Fruit fly (Drosophila melanogaster): Measurements from ENCODE around the gene CG8132.
A peak's percentile ranks its signal among the peaks of the same experiment; 100 is the strongest.

Gene CG8132

DNA sequence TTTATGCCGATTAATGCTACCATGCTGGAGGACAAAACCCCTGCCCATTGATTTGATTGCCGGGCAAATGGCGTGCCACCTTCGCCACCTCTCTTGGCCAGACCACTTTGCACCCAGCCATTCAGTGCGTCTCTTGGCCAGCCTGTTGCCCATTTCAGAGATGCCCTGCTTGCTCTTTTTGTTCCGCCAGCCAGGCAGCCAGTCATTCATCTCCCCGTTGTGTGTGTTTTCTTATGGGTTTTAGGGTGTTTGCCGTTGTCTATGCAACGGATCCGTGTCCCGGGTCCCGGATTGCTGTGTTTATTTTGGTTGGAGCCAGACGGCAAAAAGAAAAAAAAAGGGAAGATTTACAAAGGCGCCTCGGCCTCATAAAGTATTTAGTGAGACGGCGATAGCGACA lies 5.3 kb upstream of the CG8132 start:
- TF ChIP-seq HLH3B (GFP tag; IDR thresholded peaks at IDR 0.05) (no peak), CG17359 (tag; optimal IDR thresholded peaks at IDR 0.05) (no peak), CG12744 (GFP tag; optimal IDR thresholded peaks at IDR 0.05) (no peak), stc (GFP tag; IDR thresholded peaks at IDR 0.05) (no peak), ttk (GFP tag; IDR thresholded peaks at IDR 0.05) (no peak), dan (GFP tag; IDR thresholded peaks at IDR 0.05) (no peak), CG10543 (GFP tag; optimal IDR thresholded peaks at IDR 0.05) (no peak), CG10267 (tag; optimal IDR thresholded peaks at IDR 0.05) (no peak), kni (GFP tag; optimal IDR thresholded peaks at IDR 0.05) (no peak), mirr (GFP tag; optimal IDR thresholded peaks at IDR 0.05) (no peak), nau (GFP tag; optimal IDR thresholded peaks at IDR 0.05) (no peak), sr (GFP tag; IDR thresholded peaks at IDR 0.05) (no peak), ase (GFP tag; IDR thresholded peaks at IDR 0.05) (no peak), esg (GFP tag; conservative IDR thresholded peaks at IDR 0.05) (no peak), CkIIα-i1 (GFP tag; IDR thresholded peaks at IDR 0.05) (no peak), sens (GFP tag) (peak; percentile 48), scrt (GFP tag; optimal IDR thresholded peaks at IDR 0.05) (peak; percentile 53), B-H1 (GFP tag; IDR thresholded peaks at IDR 0.05) (no peak), CG15514 (GFP tag; optimal IDR thresholded peaks at IDR 0.05) (no peak), gce (GFP tag; IDR thresholded peaks at IDR 0.05) (no peak), CG2678 (tag; optimal IDR thresholded peaks at IDR 0.05) (no peak), lmd (GFP tag; IDR thresholded peaks at IDR 0.05) (no peak), D19A (tag; optimal IDR thresholded peaks at IDR 0.05) (peak; percentile 11), CG13624 (GFP tag; optimal IDR thresholded peaks at IDR 0.05) (no peak), crol (GFP tag; IDR thresholded peaks at IDR 0.05) (no peak), CG11504 (tag; optimal IDR thresholded peaks at IDR 0.05) (no peak), lab (GFP tag; optimal IDR thresholded peaks at IDR 0.05) (no peak), Med (GFP tag) (peak; percentile 69), Oaz (GFP tag; IDR thresholded peaks at IDR 0.05) (no peak), ranshi (GFP tag; IDR thresholded peaks at IDR 0.05) (no peak), CG34224 (GFP tag; IDR thresholded peaks at IDR 0.05; ENCODE audit: partially characterized antibody) (no peak), HmgZ (tag; optimal IDR thresholded peaks at IDR 0.05) (no peak), NfI (GFP tag; optimal IDR thresholded peaks at IDR 0.05) (no peak), CG11560 (tag; IDR thresholded peaks at IDR 0.05) (no peak), CG34422 (GFP tag; IDR thresholded peaks at IDR 0.05) (0 out of 3 replicates have a peak, but pooled peaks have one; percentile 17), mam (GFP tag; optimal IDR thresholded peaks at IDR 0.05) (no peak), bowl (GFP tag; IDR thresholded peaks at IDR 0.05) (no peak), CG43689 (GFP tag; IDR thresholded peaks at IDR 0.05) (0 out of 2 replicates have a peak, but pooled peaks have one; percentile 6), Gug (GFP tag; IDR thresholded peaks at IDR 0.05) (no peak), ara (GFP tag; IDR thresholded peaks at IDR 0.05) (no peak), CG10979 (tag; optimal IDR thresholded peaks at IDR 0.05) (no peak), emc (GFP tag; optimal IDR thresholded peaks at IDR 0.05) (no peak), CG5953 (GFP tag; IDR thresholded peaks at IDR 0.05) (no peak), row (GFP tag; IDR thresholded peaks at IDR 0.05) (no peak), TFAM (GFP tag; optimal IDR thresholded peaks at IDR 0.05) (no peak), CG2199 (GFP tag; IDR thresholded peaks at IDR 0.05) (peak; percentile 57; the same call in 1 of the 3 replicates), Abd-B (GFP tag; optimal IDR thresholded peaks at IDR 0.05) (no peak), bigmax (GFP tag; optimal IDR thresholded peaks at IDR 0.05) (no peak), Mad (GFP tag; optimal IDR thresholded peaks at IDR 0.05) (no peak), prd (optimal IDR thresholded peaks at IDR 0.05) (no peak), prd (GFP tag; IDR thresholded peaks at IDR 0.05) (0 out of 3 replicates have a peak, but pooled peaks have one; percentile 7), zf30C (GFP tag; optimal IDR thresholded peaks at IDR 0.05) (no peak), chm (GFP tag; IDR thresholded peaks at IDR 0.05) (no peak)
